Fruit fly (Drosophila melanogaster): ENCODE measurements around the gene CG7600.

The CG7600 gene

DNA sequence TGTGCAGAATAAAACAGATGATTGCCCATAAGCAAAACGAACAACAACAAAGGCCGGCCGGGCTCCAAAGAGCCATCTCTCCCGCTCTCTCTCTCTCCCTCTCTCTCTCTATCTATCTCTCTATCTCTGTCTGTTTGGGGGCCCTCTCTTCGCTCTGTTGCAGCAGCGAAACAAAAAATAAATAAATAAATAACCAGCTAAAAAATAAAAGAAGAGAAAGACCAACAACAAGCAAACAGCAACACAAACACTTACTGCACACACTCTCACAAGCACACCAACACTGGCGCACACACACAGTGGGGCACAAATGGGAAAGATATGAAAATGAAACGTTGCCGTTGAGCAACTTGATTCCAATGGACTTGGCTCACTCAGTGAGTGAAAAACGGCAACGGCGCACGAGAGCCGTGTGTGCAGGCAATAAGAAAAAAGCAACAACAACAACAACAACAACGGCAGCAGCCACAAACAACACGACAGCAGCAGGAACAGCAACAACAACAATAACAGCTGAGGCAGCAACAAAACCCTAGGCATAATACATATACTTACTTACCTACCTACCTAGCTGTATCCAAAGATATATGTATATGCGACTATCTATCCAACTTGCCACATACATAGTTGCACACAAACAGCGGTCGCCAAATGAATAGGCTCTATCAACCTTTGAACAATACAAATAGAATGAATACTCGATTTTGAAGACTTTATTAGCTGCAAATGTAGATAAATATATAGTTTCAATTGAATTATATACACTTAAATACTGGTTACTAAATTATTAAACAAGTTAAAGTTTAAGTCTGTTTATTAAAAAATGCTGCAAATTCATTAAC, 35.7 kb downstream of the CG7600 start (continued):
- TF ChIP-seq Nf-YC (tag; optimal IDR thresholded peaks at IDR 0.05) (peak; percentile 8), CG2116 (GFP tag; optimal IDR thresholded peaks at IDR 0.05) (peak; percentile 0), Camta (GFP tag; optimal IDR thresholded peaks at IDR 0.05) (no peak), Deaf1 (tag; optimal IDR thresholded peaks at IDR 0.05) (peak; percentile 8), D19A (tag; optimal IDR thresholded peaks at IDR 0.05) (no peak), az2 (GFP tag; optimal IDR thresholded peaks at IDR 0.05) (peak; percentile 8), CTCF (GFP tag; optimal IDR thresholded peaks at IDR 0.05) (peak; percentile 1), zf30C (GFP tag; optimal IDR thresholded peaks at IDR 0.05) (peak; percentile 32), trem (tag; optimal IDR thresholded peaks at IDR 0.05) (peak; percentile 3), crp (GFP tag; optimal IDR thresholded peaks at IDR 0.05) (peak in 1 of 2 experiments; percentile 61), CG6791 (GFP tag; IDR thresholded peaks at IDR 0.05; ENCODE audit: partially characterized antibody) (peak; percentile 24; the same call in 1 of the 3 replicates), CG3407 (GFP tag; optimal IDR thresholded peaks at IDR 0.05) (peak; percentile 100), CG2712 (tag; optimal IDR thresholded peaks at IDR 0.05) (peak; percentile 45), corto (GFP tag; optimal IDR thresholded peaks at IDR 0.05) (peak; percentile 87), crol (GFP tag; IDR thresholded peaks at IDR 0.05) (0 out of 2 replicates have a peak, but pooled peaks have one; percentile 35), CG12236 (GFP tag; optimal IDR thresholded peaks at IDR 0.05) (no peak), CG34224 (GFP tag; IDR thresholded peaks at IDR 0.05; ENCODE audit: partially characterized antibody) (0 out of 3 replicates have a peak, but pooled peaks have one; percentile 44), Pdp1 (GFP tag; optimal IDR thresholded peaks at IDR 0.05) (peak in 1 of 2 experiments; percentile 14), Dll (GFP tag; IDR thresholded peaks at IDR 0.05; ENCODE audit: partially characterized antibody) (0 out of 4 replicates have a peak, but pooled peaks have one; percentile 15), psq (GFP tag; optimal IDR thresholded peaks at IDR 0.05) (peak; percentile 33), CG15696 (tag; optimal IDR thresholded peaks at IDR 0.05) (peak; percentile 8), CG4282 (GFP tag; optimal IDR thresholded peaks at IDR 0.05) (peak; percentile 36), slbo (GFP tag; IDR thresholded peaks at IDR 0.05) (no peak), grau (tag; optimal IDR thresholded peaks at IDR 0.05) (peak; percentile 7), NC2α (GFP tag; optimal IDR thresholded peaks at IDR 0.05) (peak; percentile 53), Fer1 (GFP tag; optimal IDR thresholded peaks at IDR 0.05) (peak; percentile 41), CG3726 (GFP tag; IDR thresholded peaks at IDR 0.05) (no peak), CG4328 (GFP tag; optimal IDR thresholded peaks at IDR 0.05) (peak; percentile 2), esg (GFP tag; conservative IDR thresholded peaks at IDR 0.05) (no peak), abd-A (tag; optimal IDR thresholded peaks at IDR 0.05) (peak; percentile 93), CG1832 (GFP tag; optimal IDR thresholded peaks at IDR 0.05) (peak; percentile 85), CG9727 (GFP tag; optimal IDR thresholded peaks at IDR 0.05) (peak; percentile 19), Adf1 (GFP tag; IDR thresholded peaks at IDR 0.05) (peak; percentile 51; the same call in 1 of the 2 replicates), CG17912 (GFP tag; optimal IDR thresholded peaks at IDR 0.05) (peak; percentile 42), CG12769 (tag; optimal IDR thresholded peaks at IDR 0.05) (peak; percentile 4), CHES-1-like (GFP tag; optimal IDR thresholded peaks at IDR 0.05) (peak; percentile 45), Stat92E (GFP tag; optimal IDR thresholded peaks at IDR 0.05) (peak in 1 of 3 experiments; percentile 60), Hand (GFP tag; optimal IDR thresholded peaks at IDR 0.05) (no peak), CG14050 (GFP tag; IDR thresholded peaks at IDR 0.05) (no peak), da (GFP tag; optimal IDR thresholded peaks at IDR 0.05) (no peak), MTF-1 (GFP tag; optimal IDR thresholded peaks at IDR 0.05; ENCODE audit: borderline replicate concordance) (peak; percentile 16), yki (optimal IDR thresholded peaks at IDR 0.05) (peak; percentile 74), scrt (GFP tag; optimal IDR thresholded peaks at IDR 0.05) (peak; percentile 18), CG6175 (GFP tag; IDR thresholded peaks at IDR 0.05) (peak; percentile 75; the same call in 1 of the 3 replicates), chm (GFP tag; IDR thresholded peaks at IDR 0.05) (peak; percentile 80), CG17328 (GFP tag; IDR thresholded peaks at IDR 0.05) (no peak; the same call in 1 of the 2 replicates), Spps (tag; optimal IDR thresholded peaks at IDR 0.05) (peak; percentile 9), Tbp (GFP tag; optimal IDR thresholded peaks at IDR 0.05) (no peak)
